Fruit fly (Drosophila melanogaster): ENCODE data around the gene CG43965.

Gene CG43965

dm6 chr3L:8741051-8741468, 15.5 kb upstream of the CG43965 start (continued):
- TF ChIP-seq sc (optimal IDR thresholded peaks at IDR 0.05): no peak
- TF ChIP-seq sc (GFP tag; optimal IDR thresholded peaks at IDR 0.05): no peak
- no peak for TF ChIP-seq gcm (GFP tag; optimal IDR thresholded peaks at IDR 0.05)
- no peak for TF ChIP-seq fru (optimal IDR thresholded peaks at IDR 0.05)
- TF ChIP-seq CG4282 (GFP tag; optimal IDR thresholded peaks at IDR 0.05): no peak
- TF ChIP-seq org-1 (GFP tag; optimal IDR thresholded peaks at IDR 0.05): no peak
- no peak for TF ChIP-seq CG31224 (GFP tag; IDR thresholded peaks at IDR 0.05)
- peak; percentile 6 for TF ChIP-seq CG10274 (GFP tag; optimal IDR thresholded peaks at IDR 0.05)
- TF ChIP-seq Side (GFP tag; optimal IDR thresholded peaks at IDR 0.05): peak; percentile 15
- no peak for TF ChIP-seq CG2678 (tag; optimal IDR thresholded peaks at IDR 0.05)
- TF ChIP-seq amos (GFP tag; IDR thresholded peaks at IDR 0.05; ENCODE audit: partially characterized antibody): no peak
- TF ChIP-seq dm (GFP tag; optimal IDR thresholded peaks at IDR 0.05): no peak
- no peak for TF ChIP-seq dmrt11E (tag; optimal IDR thresholded peaks at IDR 0.05)
- TF ChIP-seq CG17912 (GFP tag; optimal IDR thresholded peaks at IDR 0.05): peak; percentile 53
- no peak for TF ChIP-seq pfk (GFP tag; optimal IDR thresholded peaks at IDR 0.05)
- TF ChIP-seq CG12299 (tag; optimal IDR thresholded peaks at IDR 0.05): no peak
- TF ChIP-seq Fer3 (tag; optimal IDR thresholded peaks at IDR 0.05): peak; percentile 40
- TF ChIP-seq salm (tag; optimal IDR thresholded peaks at IDR 0.05): no peak
- no peak for TF ChIP-seq prd (optimal IDR thresholded peaks at IDR 0.05)
- TF ChIP-seq prd (GFP tag; IDR thresholded peaks at IDR 0.05): no peak
- peak; percentile 40 for TF ChIP-seq CG34376 (GFP tag; optimal IDR thresholded peaks at IDR 0.05)
- no peak for TF ChIP-seq jing (GFP tag; optimal IDR thresholded peaks at IDR 0.05)
- TF ChIP-seq Ada2b (GFP tag; IDR thresholded peaks at IDR 0.05): no peak
- TF ChIP-seq slbo (GFP tag; IDR thresholded peaks at IDR 0.05): no peak
- TF ChIP-seq CG6765 (GFP tag; optimal IDR thresholded peaks at IDR 0.05): peak; percentile 58
- TF ChIP-seq CG7987 (GFP tag; optimal IDR thresholded peaks at IDR 0.05): peak; percentile 49
- no peak for TF ChIP-seq Oaz (GFP tag; IDR thresholded peaks at IDR 0.05)
- no peak for TF ChIP-seq bbx (GFP tag; IDR thresholded peaks at IDR 0.05; ENCODE audit: partially characterized antibody)
- no peak for TF ChIP-seq CG8478 (optimal IDR thresholded peaks at IDR 0.05)
- no peak for TF ChIP-seq CG7786 (GFP tag; optimal IDR thresholded peaks at IDR 0.05)
- TF ChIP-seq Hr3 (GFP tag; optimal IDR thresholded peaks at IDR 0.05): no peak
- no peak for TF ChIP-seq yki (optimal IDR thresholded peaks at IDR 0.05)
- TF ChIP-seq gro (GFP tag; optimal IDR thresholded peaks at IDR 0.05): no peak
- TF ChIP-seq Hey (tag; optimal IDR thresholded peaks at IDR 0.05): no peak
- TF ChIP-seq CG10462 (GFP tag; optimal IDR thresholded peaks at IDR 0.05): no peak
- TF ChIP-seq shn (GFP tag; optimal IDR thresholded peaks at IDR 0.05): no peak
- TF ChIP-seq z (GFP tag; IDR thresholded peaks at IDR 0.05): peak; percentile 77
- no peak for TF ChIP-seq CG1024 (GFP tag; IDR thresholded peaks at IDR 0.05)
- no peak for TF ChIP-seq CG8924 (tag; optimal IDR thresholded peaks at IDR 0.05)
- TF ChIP-seq CoRest (tag; optimal IDR thresholded peaks at IDR 0.05): peak; percentile 5
- TF ChIP-seq CG15696 (tag; optimal IDR thresholded peaks at IDR 0.05): no peak
- peak; percentile 65 for TF ChIP-seq Meics (GFP tag; optimal IDR thresholded peaks at IDR 0.05)
- TF ChIP-seq kah (GFP tag; optimal IDR thresholded peaks at IDR 0.05): no peak
- TF ChIP-seq lilli (GFP tag; optimal IDR thresholded peaks at IDR 0.05): no peak
- no peak for TF ChIP-seq Lhr (GFP tag; optimal IDR thresholded peaks at IDR 0.05)
- no peak for TF ChIP-seq CG3838 (GFP tag; optimal IDR thresholded peaks at IDR 0.05)
- TF ChIP-seq CG10543 (GFP tag; optimal IDR thresholded peaks at IDR 0.05): peak; percentile 48
- TF ChIP-seq Usf (GFP tag; optimal IDR thresholded peaks at IDR 0.05): no peak
- peak; percentile 59; the same call in 1 of the 2 replicates for TF ChIP-seq vvl (GFP tag; IDR thresholded peaks at IDR 0.05)
- no peak for TF ChIP-seq nau (GFP tag; optimal IDR thresholded peaks at IDR 0.05)
- no peak for TF ChIP-seq scrt (GFP tag; optimal IDR thresholded peaks at IDR 0.05)
- TF ChIP-seq CG32767 (GFP tag; IDR thresholded peaks at IDR 0.05): no peak
- no peak for TF ChIP-seq CG13775 (GFP tag; optimal IDR thresholded peaks at IDR 0.05)
